Worm (Caenorhabditis elegans) whole organism, late embryonic: ENCODE measurements around the gene F54F11.1.

Experiments
- C38D4.7 ChIP-seq: fragments of 200-800 bp; sonication (Bioruptor generic); optimal IDR thresholded peaks from 2 replicates; lab custom pipeline; 2018; ENCODE audit warnings: mild to moderate bottlenecking, missing genetic modification characterization, moderate library complexity, missing compliant biosample characterization
- F13H6.1 ChIP-seq: sonication (generic microtip); optimal IDR thresholded peaks from 2 replicates; lab custom pipeline; 2016; ENCODE audit warnings: missing genetic modification characterization, missing compliant biosample characterization
- K09A11.1 ChIP-seq: sonication (generic microtip); optimal IDR thresholded peaks from 2 replicates; lab custom pipeline; 2017; ENCODE audit warnings: antibody characterized with exemption, mild to moderate bottlenecking, missing genetic modification characterization, missing compliant biosample characterization; ENCODE audit not compliant: insufficient read depth
- Y22D7AL.16 ChIP-seq: sonication (generic microtip); optimal IDR thresholded peaks from 2 replicates; lab custom pipeline; 2016; ENCODE audit warnings: missing genetic modification characterization, missing compliant biosample characterization
- ahr-1 ChIP-seq: sonication (generic microtip); optimal IDR thresholded peaks from 2 replicates; lab custom pipeline; 2016; ENCODE audit warnings: missing genetic modification characterization, missing compliant biosample characterization
- ama-1 ChIP-seq: fragments of 150-350 bp; optimal IDR thresholded peaks from 2 replicates; lab custom pipeline; 2014
- ceh-2 ChIP-seq: sonication (generic microtip); optimal IDR thresholded peaks from 2 replicates; lab custom pipeline; 2016; ENCODE audit warnings: missing genotype, missing genetic modification characterization, missing compliant biosample characterization
- ceh-31 ChIP-seq: sonication (generic microtip); optimal IDR thresholded peaks from 2 replicates; lab custom pipeline; 2016; ENCODE audit warnings: missing genetic modification characterization, missing compliant biosample characterization
- ceh-6 ChIP-seq: fragments of 200-800 bp; sonication (Bioruptor generic); optimal IDR thresholded peaks from 2 replicates; lab custom pipeline; 2018; ENCODE audit warnings: mild to moderate bottlenecking, missing genetic modification characterization, missing compliant biosample characterization
- ceh-9 ChIP-seq: sonication (generic microtip); optimal IDR thresholded peaks from 2 replicates; lab custom pipeline; 2016; ENCODE audit warnings: mild to moderate bottlenecking, missing genetic modification characterization, inconsistent platforms, missing compliant biosample characterization
- elt-2 ChIP-seq: sonication (generic microtip); optimal IDR thresholded peaks from 2 replicates; lab custom pipeline; 2016; ENCODE audit warnings: missing genetic modification reagents, missing genetic modification characterization, missing compliant biosample characterization
- ets-4 ChIP-seq: sonication (generic microtip); optimal IDR thresholded peaks from 2 replicates; lab custom pipeline; 2016; ENCODE audit warnings: missing genetic modification characterization, missing compliant biosample characterization
- fkh-10 ChIP-seq: fragments of 150-350 bp; optimal IDR thresholded peaks from 2 replicates; lab custom pipeline; 2014; ENCODE audit warnings: missing biosample characterization, missing genetic modification reagents, missing genetic modification characterization
- fkh-6 ChIP-seq: sonication (generic microtip); optimal IDR thresholded peaks from 2 replicates; lab custom pipeline; 2016; ENCODE audit warnings: missing genetic modification characterization, missing compliant biosample characterization
- gmeb-2 ChIP-seq: sonication (generic microtip); optimal IDR thresholded peaks from 2 replicates; lab custom pipeline; 2016; ENCODE audit warnings: missing genetic modification characterization, inconsistent platforms, missing compliant biosample characterization
- hlh-13 ChIP-seq: fragments of 200-800 bp; sonication (Bioruptor generic); optimal IDR thresholded peaks from 2 replicates; lab custom pipeline; 2018; ENCODE audit warnings: mild to moderate bottlenecking, missing genetic modification characterization, missing compliant biosample characterization
- hlh-15 ChIP-seq: sonication (generic microtip); optimal IDR thresholded peaks from 2 replicates; lab custom pipeline; 2016; ENCODE audit warnings: missing genetic modification characterization, missing compliant biosample characterization
- hlh-30 ChIP-seq: sonication (generic microtip); optimal IDR thresholded peaks from 2 replicates; lab custom pipeline; 2017; ENCODE audit warnings: antibody characterized with exemption, missing genetic modification characterization, missing compliant biosample characterization; ENCODE audit not compliant: insufficient read depth
- hlh-6 ChIP-seq: sonication (generic microtip); optimal IDR thresholded peaks from 2 replicates; lab custom pipeline; 2016; ENCODE audit warnings: missing genotype, missing genetic modification characterization, missing compliant biosample characterization
- madf-2 ChIP-seq: sonication (generic microtip); optimal IDR thresholded peaks from 2 replicates; lab custom pipeline; 2017; ENCODE audit warnings: missing genetic modification characterization, missing compliant biosample characterization
- nhr-232 ChIP-seq: sonication (generic microtip); optimal IDR thresholded peaks from 2 replicates; lab custom pipeline; 2016; ENCODE audit warnings: missing genetic modification characterization, missing compliant biosample characterization
- npax-4 ChIP-seq: sonication (generic microtip); optimal IDR thresholded peaks from 2 replicates; lab custom pipeline; 2016; ENCODE audit warnings: missing genetic modification characterization, missing compliant biosample characterization
- odd-2 ChIP-seq: sonication (generic microtip); optimal IDR thresholded peaks from 2 replicates; lab custom pipeline; 2017; ENCODE audit warnings: antibody characterized with exemption, mild to moderate bottlenecking, missing genetic modification characterization, missing compliant biosample characterization
- pag-3 ChIP-seq: sonication (generic microtip); optimal IDR thresholded peaks from 2 replicates; lab custom pipeline; 2016; ENCODE audit warnings: missing compliant biosample characterization, missing genetic modification characterization, borderline replicate concordance
- pat-9 ChIP-seq: fragments of 200-800 bp; sonication (Bioruptor generic); optimal IDR thresholded peaks from 2 replicates; lab custom pipeline; 2018; ENCODE audit warnings: mild to moderate bottlenecking, missing genetic modification characterization, moderate library complexity, missing compliant biosample characterization
- pha-2 ChIP-seq: sonication (generic microtip); optimal IDR thresholded peaks from 2 replicates; lab custom pipeline; 2017; ENCODE audit warnings: mild to moderate bottlenecking, missing genetic modification characterization, missing compliant biosample characterization
- pha-4 ChIP-seq: fragments of 150-350 bp; optimal IDR thresholded peaks from 2 replicates; lab custom pipeline; 2018; ENCODE audit warnings: missing biosample characterization, missing genetic modification reagents, missing genetic modification characterization
- pqm-1 ChIP-seq: sonication (generic microtip); optimal IDR thresholded peaks from 2 replicates; lab custom pipeline; 2016; ENCODE audit warnings: missing genetic modification characterization, missing compliant biosample characterization
- sdc-2 ChIP-seq: sonication (generic microtip); optimal IDR thresholded peaks from 2 replicates; lab custom pipeline; 2016; ENCODE audit warnings: missing genotype, missing genetic modification characterization, missing compliant biosample characterization
- sox-4 ChIP-seq: sonication (generic microtip); optimal IDR thresholded peaks from 2 replicates; lab custom pipeline; 2017; ENCODE audit warnings: mild to moderate bottlenecking, missing genetic modification characterization, inconsistent platforms, missing compliant biosample characterization
- syd-9 ChIP-seq: sonication (generic microtip); optimal IDR thresholded peaks from 2 replicates; lab custom pipeline; 2016; ENCODE audit warnings: mild to moderate bottlenecking, missing genetic modification characterization, moderate library complexity, missing compliant biosample characterization
- unc-3 ChIP-seq, 2 experiments: fragments of 200-800 bp in 1 of 2; sonication (Bioruptor generic) in 1 of 2; sonication (generic microtip) in 1 of 2; conservative IDR thresholded peaks in 1 of 2; optimal IDR thresholded peaks in 1 of 2; 2 replicates each; pipeline versions ENCODE4 v1.3.6 to Lab custom; 2016 to 2022; ENCODE audit warnings: missing compliant biosample characterization in 2 of 2, missing genetic modification characterization in 2 of 2, missing genetic modification reagents in 1 of 2
- unc-42 ChIP-seq: sonication (generic microtip); optimal IDR thresholded peaks from 2 replicates; lab custom pipeline; 2016; ENCODE audit warnings: missing genotype, missing genetic modification characterization, missing compliant biosample characterization
- unc-86 ChIP-seq: sonication (generic microtip); optimal IDR thresholded peaks from 2 replicates; lab custom pipeline; 2016; ENCODE audit warnings: missing genetic modification characterization, missing compliant biosample characterization
- ztf-16 ChIP-seq: sonication (generic microtip); optimal IDR thresholded peaks from 2 replicates; lab custom pipeline; 2017; ENCODE audit warnings: missing genetic modification characterization, missing compliant biosample characterization

The F54F11.1 gene

DNA sequence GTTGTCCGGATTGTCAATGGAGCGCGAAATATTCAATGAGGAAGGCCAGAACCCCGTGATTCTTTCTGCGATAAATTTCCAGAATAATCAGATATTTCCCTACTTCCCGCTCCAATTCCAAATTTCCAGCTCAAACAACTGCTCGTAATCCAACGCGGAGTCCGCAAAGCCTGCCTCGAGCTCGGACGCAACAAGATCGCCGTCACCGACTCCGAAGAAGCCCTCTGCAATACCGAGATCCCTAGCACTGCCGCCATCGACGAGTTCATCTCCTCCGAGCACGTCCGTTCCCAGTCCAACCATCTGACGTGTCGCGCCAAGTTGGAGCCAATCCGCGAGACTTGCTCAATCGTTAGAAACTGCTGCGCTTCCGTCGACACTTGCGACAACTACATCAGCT, 18.6 kb upstream of the F54F11.1 start:
- TF ChIP-seq elt-2 (tag; lab: Kevin White, UChicago) (no peak), gmeb-2 (tag; lab: Kevin White, UChicago) (no peak), pag-3 (tag; lab: Kevin White, UChicago) (no peak), ahr-1 (tag; lab: Kevin White, UChicago) (no peak), fkh-6 (tag; lab: Kevin White, UChicago) (no peak), ama-1 (lab: Kevin White, UChicago) (no peak), syd-9 (tag; lab: Kevin White, UChicago) (no peak), ceh-9 (tag; lab: Kevin White, UChicago) (no peak), nhr-232 (tag; lab: Kevin White, UChicago) (no peak), hlh-30 (no peak)

DNA sequence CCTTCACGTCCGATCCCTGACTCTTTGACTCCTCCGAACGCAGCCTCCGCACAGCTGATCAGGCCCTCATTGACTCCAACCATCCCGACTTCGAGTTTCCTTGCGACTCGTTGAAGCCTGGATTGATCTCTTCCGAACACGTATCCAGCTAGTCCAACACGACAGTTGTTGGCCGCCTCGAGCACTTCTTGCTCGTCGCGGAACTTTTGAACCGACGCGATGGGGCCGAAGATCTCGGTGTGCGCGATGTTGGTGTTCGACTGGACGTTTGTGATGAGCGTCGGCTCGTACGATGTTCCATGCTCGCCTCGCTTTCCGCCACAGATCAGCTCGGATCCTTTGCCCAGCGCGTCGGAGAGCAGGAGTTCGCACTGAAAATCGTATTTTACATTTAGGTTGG, 16.2 kb upstream of the F54F11.1 start:
- TF ChIP-seq C38D4.7 (GFP tag; lab: Kevin White, UChicago) (no peak), ceh-2 (tag; lab: Kevin White, UChicago) (no peak), sdc-2 (no peak), hlh-13 (GFP tag; lab: Kevin White, UChicago) (no peak), unc-86 (tag; lab: Kevin White, UChicago) (no peak), ahr-1 (tag; lab: Kevin White, UChicago) (no peak), sox-4 (tag; lab: Kevin White, UChicago) (no peak), K09A11.1 (tag; lab: Kevin White, UChicago) (no peak), madf-2 (no peak), ets-4 (tag; lab: Kevin White, UChicago) (no peak), syd-9 (tag; lab: Kevin White, UChicago) (no peak), F13H6.1 (tag; lab: Kevin White, UChicago) (no peak), pha-2 (tag; lab: Kevin White, UChicago) (no peak), hlh-15 (tag; lab: Kevin White, UChicago) (no peak), ztf-16 (tag; lab: Kevin White, UChicago) (no peak), hlh-6 (no peak), ceh-6 (GFP tag; lab: Kevin White, UChicago) (no peak), ceh-31 (tag; lab: Kevin White, UChicago) (no peak)

DNA sequence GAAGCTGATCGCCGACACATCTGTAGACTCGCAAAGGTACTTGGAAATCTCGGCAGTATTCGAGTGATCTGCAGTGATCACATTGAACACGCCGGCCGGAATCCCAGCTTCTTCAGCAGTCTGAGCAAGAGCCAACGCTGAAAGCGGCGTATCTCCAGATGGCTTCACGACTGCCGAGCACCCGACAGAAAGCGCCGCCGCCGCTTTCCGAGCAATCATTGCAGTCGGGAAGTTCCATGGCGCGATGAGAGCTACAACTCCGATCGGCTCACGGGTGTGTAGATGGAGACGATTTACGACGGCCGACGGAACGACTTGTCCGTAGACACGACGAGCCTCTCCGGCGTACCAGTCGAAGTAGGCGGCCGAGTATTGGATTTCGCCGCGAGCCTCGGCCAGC, 13.9 kb upstream of the F54F11.1 start:
- TF ChIP-seq odd-2 (tag; lab: Kevin White, UChicago) = no peak
- no peak for TF ChIP-seq ahr-1 (tag; lab: Kevin White, UChicago)
- no peak for TF ChIP-seq fkh-10 (GFP tag; lab: Kevin White, UChicago)
- no peak for TF ChIP-seq ceh-2 (tag; lab: Kevin White, UChicago)
- TF ChIP-seq sox-4 (tag; lab: Kevin White, UChicago) = no peak
- TF ChIP-seq Y22D7AL.16 (tag; lab: Kevin White, UChicago) = no peak
- no peak for TF ChIP-seq pqm-1 (tag; lab: Kevin White, UChicago)
- no peak for TF ChIP-seq pat-9 (tag; lab: Kevin White, UChicago)
- TF ChIP-seq fkh-6 (tag; lab: Kevin White, UChicago) = no peak
- no peak for TF ChIP-seq unc-42 (tag; lab: Kevin White, UChicago)
- TF ChIP-seq ceh-6 (GFP tag; lab: Kevin White, UChicago) = no peak
- no peak for TF ChIP-seq ama-1 (lab: Kevin White, UChicago)
- no peak for TF ChIP-seq unc-3 (GFP tag; conservative IDR thresholded peaks at IDR 0.05; lab: Robert Waterston, UW)
- no peak for TF ChIP-seq unc-3 (tag; optimal IDR thresholded peaks at IDR 0.05; lab: Kevin White, UChicago)
- TF ChIP-seq pha-4 (tag; lab: Kevin White, UChicago) = no peak
- no peak for TF ChIP-seq npax-4
- TF ChIP-seq hlh-6 = no peak
- TF ChIP-seq K09A11.1 (tag; lab: Kevin White, UChicago) = no peak
- TF ChIP-seq, all 69 proteins: peak for 0
